Worm (Caenorhabditis elegans) whole organism, early embryonic: ENCODE results near the gene F28H6.7.

ENCODE experiments used
- B0310.2 ChIP-seq: sonication (generic microtip); optimal IDR thresholded peaks from 2 replicates; lab custom pipeline; 2016; ENCODE audit warnings: mild to moderate bottlenecking, missing genetic modification characterization, missing compliant biosample characterization
- F13C5.2 ChIP-seq: sonication (generic microtip); optimal IDR thresholded peaks from 2 replicates; lab custom pipeline; 2017; ENCODE audit warnings: mild to moderate bottlenecking, missing genetic modification characterization, inconsistent platforms, missing compliant biosample characterization
- aly-1 ChIP-seq: sonication (generic microtip); optimal IDR thresholded peaks from 2 replicates; lab custom pipeline; 2016; ENCODE audit warnings: missing genetic modification characterization, missing compliant biosample characterization
- ama-1 ChIP-seq: fragments of 150-350 bp; optimal IDR thresholded peaks from 2 replicates; lab custom pipeline; 2014
- ceh-13 ChIP-seq: fragments of 200-800 bp; sonication (Bioruptor generic); optimal IDR thresholded peaks from 2 replicates; lab custom pipeline; 2018; ENCODE audit warnings: mild to moderate bottlenecking, missing genetic modification characterization, missing compliant biosample characterization
- ceh-36 ChIP-seq: sonication (generic microtip); optimal IDR thresholded peaks from 2 replicates; lab custom pipeline; 2016; ENCODE audit warnings: missing genetic modification characterization, inconsistent platforms, missing compliant biosample characterization
- ets-7 ChIP-seq: sonication (generic microtip); optimal IDR thresholded peaks from 2 replicates; lab custom pipeline; 2016; ENCODE audit warnings: missing genotype, missing genetic modification characterization, missing compliant biosample characterization
- flt-1 ChIP-seq: fragments of 200-800 bp; sonication (Bioruptor generic); IDR thresholded peaks from 2 replicates; pipeline ENCODE4 v1.3.6; 2022; ENCODE audit warnings: missing genetic modification characterization, missing compliant biosample characterization
- hmbx-1 ChIP-seq: sonication (generic microtip); optimal IDR thresholded peaks from 2 replicates; lab custom pipeline; 2016; ENCODE audit warnings: mild to moderate bottlenecking, missing genetic modification characterization, missing compliant biosample characterization
- hmg-4 ChIP-seq: fragments of 200-800 bp; sonication (Bioruptor generic); optimal IDR thresholded peaks from 2 replicates; lab custom pipeline; 2018; ENCODE audit warnings: mild to moderate bottlenecking, missing genetic modification characterization, missing compliant biosample characterization
- hnd-1 ChIP-seq: sonication (generic microtip); optimal IDR thresholded peaks from 2 replicates; lab custom pipeline; 2016; ENCODE audit warnings: missing genetic modification characterization, missing compliant biosample characterization
- pes-1 ChIP-seq: fragments of 200-800 bp; sonication (Bioruptor generic); IDR thresholded peaks from 2 replicates; pipeline ENCODE4 v1.3.6; 2022; ENCODE audit warnings: missing genetic modification reagents, missing genetic modification characterization, missing compliant biosample characterization
- scrt-1 ChIP-seq: fragments of 200-800 bp; sonication (Bioruptor generic); IDR thresholded peaks from 2 replicates; pipeline ENCODE4 v1.3.6; 2022; ENCODE audit warnings: missing genetic modification characterization, missing compliant biosample characterization
- sea-1 ChIP-seq: fragments of 200-800 bp; sonication (Bioruptor generic); conservative IDR thresholded peaks from 2 replicates; pipeline ENCODE4 v1.3.6; 2022; ENCODE audit warnings: missing genetic modification characterization, missing compliant biosample characterization
- tbx-11 ChIP-seq: fragments of 200-800 bp; sonication (Bioruptor generic); IDR thresholded peaks from 2 replicates; pipeline ENCODE4 v1.3.6; 2022; ENCODE audit warnings: missing genetic modification characterization, missing compliant biosample characterization
- tbx-37 ChIP-seq: fragments of 200-800 bp; sonication (Bioruptor generic); conservative IDR thresholded peaks from 2 replicates; pipeline ENCODE4 v1.3.6; 2022; ENCODE audit warnings: missing genetic modification reagents, missing genetic modification characterization, missing compliant biosample characterization
- tra-4 ChIP-seq: sonication (generic microtip); optimal IDR thresholded peaks from 2 replicates; lab custom pipeline; 2017; ENCODE audit warnings: missing genetic modification characterization, missing compliant biosample characterization

Gene F28H6.7

ce11 chrX:14108245-14108644, 7.7 kb upstream of the F28H6.7 start, which contains the start of gene F16B12.7:
Gene F16B12.7 (plus strand): TSS chrX:14108545.
- TF ChIP-seq pes-1 (GFP tag; lab: Robert Waterston, UW): no peak
- no peak for TF ChIP-seq flt-1 (GFP tag; lab: Robert Waterston, UW)
- TF ChIP-seq ceh-13 (GFP tag; lab: Kevin White, UChicago): no peak
- no peak for TF ChIP-seq tra-4 (tag; lab: Kevin White, UChicago)
- TF ChIP-seq F13C5.2 (tag; lab: Kevin White, UChicago): no peak
- no peak for TF ChIP-seq hmg-4 (GFP tag; lab: Kevin White, UChicago)
- TF ChIP-seq ama-1 (lab: Kevin White, UChicago): no peak
- no peak for TF ChIP-seq sea-1
- TF ChIP-seq tbx-11 (GFP tag; lab: Robert Waterston, UW): no peak
- TF ChIP-seq scrt-1: no peak

DNA sequence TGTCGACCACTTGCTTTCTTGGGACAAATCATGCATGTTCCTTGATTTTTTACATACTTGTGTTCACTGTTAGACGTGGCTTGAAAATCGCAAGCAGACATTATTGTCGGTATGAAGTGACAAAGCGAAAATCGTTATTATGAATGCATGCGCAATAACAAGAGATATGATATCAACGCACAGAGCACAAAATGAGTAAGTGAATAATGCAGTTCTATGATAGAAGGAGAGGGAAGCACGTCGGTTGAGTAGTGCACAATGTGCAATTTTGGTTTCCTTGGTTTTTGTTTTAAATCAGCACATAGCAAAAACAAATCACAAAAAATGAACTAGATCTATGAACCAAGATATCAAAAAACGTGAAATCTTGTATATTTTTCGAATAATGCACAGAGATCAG, 2.6 kb upstream of the F28H6.7 start, which contains the start of gene nhr-281:
Gene nhr-281, minus strand, starts transcription at position 101 of the 400 bp plus-strand sequence.
- no peak for TF ChIP-seq tra-4 (tag; lab: Kevin White, UChicago)
- TF ChIP-seq ceh-13 (GFP tag; lab: Kevin White, UChicago): no peak
- TF ChIP-seq hnd-1 (tag; lab: Kevin White, UChicago): no peak
- no peak for TF ChIP-seq hmg-4 (GFP tag; lab: Kevin White, UChicago)
- no peak for TF ChIP-seq ets-7
- no peak for TF ChIP-seq scrt-1
- TF ChIP-seq flt-1 (GFP tag; lab: Robert Waterston, UW): no peak
- no peak for TF ChIP-seq hmbx-1 (tag; lab: Kevin White, UChicago)
- no peak for TF ChIP-seq sea-1
- TF ChIP-seq pes-1 (GFP tag; lab: Robert Waterston, UW): no peak
- TF ChIP-seq ceh-36: no peak
- TF ChIP-seq tbx-37 (GFP tag; lab: Robert Waterston, UW): no peak
- TF ChIP-seq tbx-11 (GFP tag; lab: Robert Waterston, UW): no peak

DNA sequence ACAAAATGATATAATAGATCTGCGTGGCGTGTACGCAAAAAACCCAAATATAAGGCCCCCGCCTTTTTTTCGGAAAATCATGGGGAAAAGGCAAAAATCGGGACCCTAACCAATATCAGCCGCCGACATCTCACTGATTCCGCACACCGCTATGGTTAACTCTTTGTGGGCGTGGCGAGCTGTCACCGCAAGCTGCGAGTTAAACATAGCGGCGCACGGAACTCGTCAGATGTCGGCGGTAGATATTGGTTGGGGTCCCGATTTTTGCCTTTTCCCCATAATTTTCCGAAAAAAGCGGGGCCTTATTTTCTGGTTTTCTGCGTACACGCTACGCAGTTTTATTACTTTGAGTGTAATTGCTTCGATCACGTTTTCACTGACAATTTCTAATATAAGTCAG, 2.9 kb downstream of the F28H6.7 start:
- no peak for TF ChIP-seq hmbx-1 (tag; lab: Kevin White, UChicago)
- no peak for TF ChIP-seq pes-1 (GFP tag; lab: Robert Waterston, UW)
- no peak for TF ChIP-seq sea-1
- TF ChIP-seq flt-1 (GFP tag; lab: Robert Waterston, UW): no peak
- no peak for TF ChIP-seq hmg-4 (GFP tag; lab: Kevin White, UChicago)

DNA sequence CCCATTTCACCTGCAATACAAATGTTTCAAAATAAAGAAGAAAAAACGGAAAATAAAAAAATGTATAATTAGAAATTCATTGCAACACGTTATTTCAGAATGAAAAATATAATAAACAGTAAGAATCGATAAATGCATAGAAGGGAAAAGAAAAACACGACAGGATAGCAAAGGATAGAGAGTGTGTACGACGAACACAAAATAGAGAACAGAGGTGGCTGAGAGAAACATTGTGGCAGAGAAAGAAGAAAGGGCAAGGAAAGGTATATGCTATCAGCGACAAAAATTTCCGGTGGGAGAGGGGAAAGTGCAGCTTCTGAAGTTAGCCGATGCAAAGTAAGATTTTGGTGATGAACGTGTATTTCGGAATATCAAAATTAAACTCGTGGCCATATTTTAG, 10.0 kb downstream of the F28H6.7 start, which contains the start of gene F28H6.6:
Gene F28H6.6, minus strand, starts transcription at position 10 of the 400 bp plus-strand sequence.
- TF ChIP-seq sea-1 (no peak), ceh-13 (GFP tag; lab: Kevin White, UChicago) (no peak), hnd-1 (tag; lab: Kevin White, UChicago) (no peak), flt-1 (GFP tag; lab: Robert Waterston, UW) (no peak), tbx-37 (GFP tag; lab: Robert Waterston, UW) (no peak), aly-1 (tag; lab: Kevin White, UChicago) (no peak), tbx-11 (GFP tag; lab: Robert Waterston, UW) (no peak), scrt-1 (no peak), tra-4 (tag; lab: Kevin White, UChicago) (no peak), hmbx-1 (tag; lab: Kevin White, UChicago) (no peak), ets-7 (no peak), B0310.2 (tag; lab: Kevin White, UChicago) (no peak), ceh-36 (no peak), hmg-4 (GFP tag; lab: Kevin White, UChicago) (no peak), F13C5.2 (tag; lab: Kevin White, UChicago) (no peak), pes-1 (GFP tag; lab: Robert Waterston, UW) (no peak)

DNA sequence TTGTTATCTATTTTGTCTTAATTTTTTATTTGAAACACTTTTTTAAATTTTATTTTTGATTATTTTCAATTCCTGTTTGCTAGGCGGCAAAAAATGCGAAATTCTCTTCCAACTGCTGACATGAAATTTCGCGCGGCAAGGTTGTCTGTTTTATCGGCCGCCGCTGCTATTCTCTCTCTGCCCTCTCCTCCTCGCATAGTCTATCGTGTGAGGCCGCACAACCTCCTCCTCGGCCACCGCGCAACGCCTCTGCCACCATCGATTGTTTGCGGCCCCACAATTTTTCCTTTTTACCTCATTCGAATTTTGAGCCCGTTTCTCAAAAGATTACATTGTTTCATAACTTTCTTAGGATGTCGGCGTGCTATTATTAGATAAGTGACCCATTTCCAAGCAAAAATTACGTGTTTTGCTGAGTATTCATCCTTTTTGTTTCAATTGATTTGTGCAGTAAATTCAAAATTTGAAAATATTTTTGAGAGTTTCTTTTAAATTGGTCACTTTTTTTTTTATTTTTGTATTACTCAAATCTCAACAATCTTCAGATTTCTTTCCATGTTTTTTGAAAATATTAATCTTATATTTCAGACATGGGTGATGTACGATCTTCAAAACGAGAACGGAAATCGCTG, 11.5 kb downstream of the F28H6.7 start, which contains the start of gene F28H6.4:
Gene F28H6.4, plus strand, starts transcription at position 582 of the 632 bp plus-strand sequence.
- TF ChIP-seq hmg-4 (GFP tag; lab: Kevin White, UChicago) (peak; percentile 62), ama-1 (lab: Kevin White, UChicago) (no peak), scrt-1 (no peak), flt-1 (GFP tag; lab: Robert Waterston, UW) (no peak), sea-1 (no peak), pes-1 (GFP tag; lab: Robert Waterston, UW) (no peak), aly-1 (tag; lab: Kevin White, UChicago) (no peak), F13C5.2 (tag; lab: Kevin White, UChicago) (peak; percentile 30)

DNA sequence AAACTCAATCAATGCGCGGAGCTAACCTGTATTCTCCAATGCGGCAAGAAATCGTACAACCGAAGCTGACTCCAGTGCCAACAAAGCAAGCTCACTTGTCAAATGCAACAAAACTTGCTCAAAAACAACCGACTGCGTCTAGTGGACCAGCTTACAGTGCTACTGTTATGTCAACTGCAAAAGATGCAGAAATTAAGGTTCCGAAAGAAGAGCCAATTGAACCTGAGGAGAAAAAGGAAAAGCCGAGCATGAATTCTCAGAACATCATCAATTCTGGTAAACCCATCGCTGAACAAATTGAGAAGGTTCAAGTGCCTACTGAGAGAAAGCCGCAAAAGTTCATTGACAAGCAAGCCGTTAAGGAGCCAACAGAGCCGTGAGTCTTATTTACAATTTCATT, 15.6 kb downstream of the F28H6.7 start:
- no peak for TF ChIP-seq ceh-13 (GFP tag; lab: Kevin White, UChicago)
- TF ChIP-seq hmbx-1 (tag; lab: Kevin White, UChicago): no peak
- no peak for TF ChIP-seq hnd-1 (tag; lab: Kevin White, UChicago)

DNA sequence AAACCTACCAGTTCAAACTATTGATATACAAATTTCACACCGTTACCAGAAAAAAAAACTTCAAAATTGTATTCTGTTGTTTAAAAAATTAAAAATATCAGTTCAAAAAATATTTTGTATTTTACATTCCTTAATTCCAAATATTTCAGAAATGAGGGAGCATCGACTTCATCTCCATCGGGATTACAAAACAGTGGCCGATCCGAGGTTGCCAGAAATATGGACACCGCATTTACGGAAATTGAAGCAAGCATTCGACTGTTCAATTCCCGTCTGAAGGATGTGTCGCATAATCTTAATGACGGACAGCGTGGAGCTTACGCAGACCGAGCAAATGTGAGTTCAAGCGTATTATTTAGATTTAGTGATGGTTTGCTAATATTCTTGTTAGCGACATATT, 16.8 kb downstream of the F28H6.7 start:
- TF ChIP-seq flt-1 (GFP tag; lab: Robert Waterston, UW) (no peak), hmg-4 (GFP tag; lab: Kevin White, UChicago) (no peak), ama-1 (lab: Kevin White, UChicago) (no peak), tbx-37 (GFP tag; lab: Robert Waterston, UW) (no peak), ceh-36 (no peak), tra-4 (tag; lab: Kevin White, UChicago) (no peak)

DNA sequence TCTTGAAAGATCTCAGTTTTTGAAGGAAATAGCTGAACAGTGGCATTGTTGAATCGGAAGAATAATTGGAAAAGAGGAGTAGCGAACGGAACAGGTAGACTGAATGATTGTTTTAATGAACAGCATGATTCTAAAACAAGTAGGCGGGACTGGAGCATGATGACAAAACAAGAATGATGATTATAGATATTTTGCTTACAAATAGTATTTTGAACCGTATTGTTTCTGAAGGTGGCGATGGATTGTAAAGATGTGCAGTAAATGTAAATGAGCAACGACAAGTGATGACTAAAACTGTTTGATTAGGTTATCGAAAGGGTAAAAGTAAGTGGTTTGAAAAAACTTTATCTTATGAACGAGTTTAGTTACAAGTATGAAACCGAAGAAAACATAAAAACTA, 18.3 kb downstream of the F28H6.7 start, which contains the start of gene F28H6.8:
Gene F28H6.8, minus strand, starts transcription at position 101 of the 400 bp plus-strand sequence.
- TF ChIP-seq ama-1 (lab: Kevin White, UChicago) (no peak), aly-1 (tag; lab: Kevin White, UChicago) (no peak), flt-1 (GFP tag; lab: Robert Waterston, UW) (no peak), hmbx-1 (tag; lab: Kevin White, UChicago) (no peak), pes-1 (GFP tag; lab: Robert Waterston, UW) (no peak), sea-1 (no peak), hnd-1 (tag; lab: Kevin White, UChicago) (no peak), ceh-13 (GFP tag; lab: Kevin White, UChicago) (no peak), F13C5.2 (tag; lab: Kevin White, UChicago) (no peak), tbx-11 (GFP tag; lab: Robert Waterston, UW) (no peak), B0310.2 (tag; lab: Kevin White, UChicago) (no peak), hmg-4 (GFP tag; lab: Kevin White, UChicago) (no peak)
